Worm (Caenorhabditis elegans): ENCODE data around the gene prp-19.

prp-19 gene

ce11 chrIII:5124385-5124784 is 47.5 kb downstream of the prp-19 start (continued):
- no peak for TF ChIP-seq pag-3 (tag; optimal IDR thresholded peaks at IDR 0.05; ENCODE audit: borderline replicate concordance, insufficient read depth)
- TF ChIP-seq pqm-1 (tag; optimal IDR thresholded peaks at IDR 0.05) = no peak
- no peak for TF ChIP-seq C16A3.4 (tag; optimal IDR thresholded peaks at IDR 0.05)

ce11 chrIII:5120593-5120992 is 51.3 kb downstream of the prp-19 start:
- peak; percentile 96 for TF ChIP-seq tbx-2 (tag; optimal IDR thresholded peaks at IDR 0.05)
- no peak for TF ChIP-seq mep-1 (tag; optimal IDR thresholded peaks at IDR 0.05)
- peak in 1 of 2 experiments; percentile 52 for TF ChIP-seq ztf-11 (tag; optimal IDR thresholded peaks at IDR 0.05)

All from whole organism, L1 larva.